Worm (Caenorhabditis elegans): ENCODE measurements around the gene bus-19.

ce11 chrV:12908614-12909013, 36.8 kb downstream of the bus-19 start:
- TF ChIP-seq zfp-3 (GFP tag; conservative IDR thresholded peaks at IDR 0.05), result no peak
- no peak for TF ChIP-seq aly-2 (tag; optimal IDR thresholded peaks at IDR 0.05)
- no peak for TF ChIP-seq ceh-44 (GFP tag; IDR thresholded peaks at IDR 0.05)
- no peak for TF ChIP-seq ama-1 (optimal IDR thresholded peaks at IDR 0.05)
- no peak for TF ChIP-seq ztf-7 (tag; optimal IDR thresholded peaks at IDR 0.05)
- no peak for TF ChIP-seq lsy-2 (tag; optimal IDR thresholded peaks at IDR 0.05)
- TF ChIP-seq spr-1 (tag; optimal IDR thresholded peaks at IDR 0.05), result no peak
- TF ChIP-seq nhr-111 (GFP tag; optimal IDR thresholded peaks at IDR 0.05), result no peak
- no peak for TF ChIP-seq hif-1 (tag; optimal IDR thresholded peaks at IDR 0.05)
- TF ChIP-seq dpl-1 (GFP tag; optimal IDR thresholded peaks at IDR 0.05), result no peak
- no peak for TF ChIP-seq egl-43 (GFP tag; IDR thresholded peaks at IDR 0.05)

Measured in whole organism, L4 larva.